Worm (Caenorhabditis elegans) whole organism, dauer: ENCODE data around the gene T18D3.9.

ENCODE experiments used
- unc-62 ChIP-seq: sonication (generic microtip); optimal IDR thresholded peaks from 2 replicates; lab custom pipeline; 2017; ENCODE audit warnings: missing biosample characterization, missing genetic modification reagents, missing genetic modification characterization

T18D3.9 gene

DNA sequence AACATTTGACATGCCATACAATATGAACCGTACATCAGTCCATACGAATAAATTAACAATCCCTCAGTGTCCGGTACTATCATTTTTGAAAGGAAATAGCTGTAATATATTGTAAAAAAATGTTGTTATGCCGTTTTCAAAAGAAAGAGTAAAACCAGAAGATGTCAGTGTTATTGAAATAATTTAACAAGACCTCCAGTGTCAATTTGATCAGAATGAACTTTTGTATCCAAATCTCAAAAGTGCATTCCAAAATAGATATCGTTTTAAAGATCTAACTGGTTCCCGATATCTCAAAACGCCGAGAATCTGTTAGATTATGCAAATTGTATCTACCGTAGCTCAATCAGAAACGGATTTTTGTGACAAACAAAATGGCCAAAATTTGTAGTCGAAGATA lies 7.3 kb upstream of the T18D3.9 start, which contains the start of gene odr-7:
Gene odr-7 (minus strand): TSS at position 101 of the 400 bp plus-strand sequence.
- no peak for TF ChIP-seq unc-62

DNA sequence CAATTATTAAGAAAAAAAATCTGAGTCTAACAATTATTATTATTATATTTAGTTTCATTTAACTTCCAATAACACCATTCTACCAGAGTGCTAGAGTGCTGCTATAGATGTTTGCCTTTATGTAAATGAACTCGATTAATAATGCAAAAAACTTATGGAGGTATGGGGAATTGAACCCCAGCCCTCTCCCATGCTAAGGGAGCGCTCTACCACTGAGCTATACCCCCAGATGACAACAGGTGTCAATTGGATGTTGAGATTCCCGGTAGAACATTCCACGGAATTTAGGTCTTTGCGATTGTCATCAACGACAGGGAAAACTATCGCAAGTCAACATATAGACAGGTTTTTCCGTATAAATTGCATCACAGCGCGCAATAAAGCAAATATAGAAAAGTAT lies 3.8 kb upstream of the T18D3.9 start:
- no peak for TF ChIP-seq unc-62

DNA sequence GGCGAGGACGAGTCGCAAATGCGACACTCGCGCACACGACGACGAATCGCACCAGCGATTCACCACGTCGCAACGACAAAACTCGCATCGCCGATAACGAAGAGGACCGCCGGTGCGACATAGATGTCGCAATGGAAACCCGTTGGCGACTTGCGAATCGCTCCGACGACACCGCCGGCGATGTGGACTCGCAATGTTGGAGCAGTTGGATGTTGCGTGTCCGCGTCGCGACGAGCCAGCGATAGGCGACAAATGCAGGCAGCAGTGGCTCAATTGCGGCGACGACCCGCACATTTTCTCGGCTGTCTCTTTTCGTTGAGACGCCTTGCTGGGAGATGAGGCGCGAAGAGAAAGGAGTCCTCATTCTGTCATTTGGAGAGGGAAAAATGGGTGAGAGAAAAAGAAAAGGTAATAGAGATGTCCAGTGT lies 2.1 kb downstream of the T18D3.9 start:
- TF ChIP-seq unc-62, result no peak

DNA sequence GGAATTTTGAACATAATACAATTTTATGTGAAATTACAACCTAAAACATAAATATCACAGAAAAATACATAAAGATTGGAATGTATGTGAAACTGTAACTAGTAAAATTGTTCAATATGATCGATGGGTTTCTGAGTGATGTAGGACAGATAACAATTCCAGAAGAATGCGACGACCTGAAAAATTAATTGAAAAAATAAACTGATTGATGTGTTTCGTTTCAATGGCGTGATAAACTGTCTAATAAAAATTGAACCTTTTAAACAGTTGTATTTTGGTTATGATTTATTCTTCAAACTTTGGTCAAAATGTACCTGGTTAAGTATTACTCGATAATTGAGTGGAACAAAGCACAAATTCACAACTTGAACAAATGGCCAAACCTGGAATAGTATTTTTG lies 3.0 kb downstream of the T18D3.9 start:
- TF ChIP-seq unc-62, result no peak

DNA sequence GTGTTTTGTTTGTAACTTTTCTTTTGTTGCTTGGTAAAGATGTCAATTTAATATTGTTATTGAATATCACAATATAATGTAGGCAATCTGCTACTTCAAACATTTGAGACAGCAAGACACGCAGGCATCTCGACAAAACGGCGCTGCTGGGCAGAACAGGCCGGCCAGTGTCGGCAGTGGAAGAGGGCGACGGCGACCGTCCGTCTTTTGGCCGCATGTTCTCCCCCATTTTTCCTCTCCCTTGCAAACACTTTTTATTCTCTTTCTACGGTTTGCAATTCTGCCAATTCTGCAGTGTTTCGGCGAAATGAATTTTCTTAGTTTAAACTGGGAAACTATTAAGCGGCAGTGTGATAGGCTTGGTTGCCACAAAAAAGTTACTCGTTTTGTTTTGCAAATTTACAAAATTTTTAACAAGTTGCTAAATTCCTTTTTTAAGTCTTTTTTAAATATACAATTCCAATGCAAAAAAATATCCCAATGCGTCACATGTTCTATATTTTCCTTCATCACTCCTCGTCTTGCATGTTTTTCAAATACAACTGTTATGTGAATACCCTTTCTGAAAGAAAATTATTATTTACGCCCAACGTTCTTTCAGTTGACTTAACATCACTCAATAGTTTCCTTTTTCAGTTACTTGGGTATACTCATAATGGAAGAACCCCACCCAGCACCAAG lies 4.9 kb downstream of the T18D3.9 start, which contains the start of gene T18D3.6:
Gene T18D3.6 (plus strand): TSS at position 631 of the 681 bp plus-strand sequence.
- TF ChIP-seq unc-62, result no peak

DNA sequence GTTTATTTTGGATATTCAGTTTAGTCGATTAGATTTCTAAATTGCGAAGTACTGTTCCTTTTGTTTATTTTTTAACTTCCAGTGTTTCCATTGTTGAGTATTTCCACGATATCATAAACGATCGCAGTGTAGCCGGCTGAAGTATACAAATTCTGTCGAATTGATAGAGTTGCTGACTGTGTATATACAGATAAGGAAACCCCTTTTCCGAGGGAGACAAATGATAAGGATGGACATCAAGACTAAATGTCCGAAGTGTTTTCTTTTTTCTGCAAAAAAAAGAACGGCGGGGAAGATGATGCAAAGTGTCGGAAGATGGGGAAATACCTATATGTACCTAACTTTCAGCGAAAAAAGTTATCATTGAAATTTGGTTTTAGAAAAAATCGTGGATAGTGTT lies 7.7 kb downstream of the T18D3.9 start:
- TF ChIP-seq unc-62, result no peak

DNA sequence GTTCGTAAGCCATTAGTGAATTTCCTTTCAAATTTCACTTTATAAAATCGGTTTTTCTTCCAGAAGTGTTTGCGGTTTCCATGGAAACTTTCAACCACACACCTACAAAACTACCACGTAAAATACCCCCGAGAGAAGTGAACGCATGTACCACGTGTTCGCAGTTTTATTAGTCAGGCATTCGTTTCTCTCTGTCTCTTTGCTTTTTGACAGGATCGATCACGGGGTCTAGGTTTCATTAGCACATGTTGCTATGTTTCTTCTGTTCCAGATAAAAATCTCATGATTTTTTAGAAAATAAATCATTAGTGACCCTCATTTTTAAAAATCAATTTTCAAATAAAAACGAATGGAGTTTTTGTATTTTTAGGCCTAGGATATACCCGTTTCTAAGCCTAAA lies 9.8 kb downstream of the T18D3.9 start:
- no peak for TF ChIP-seq unc-62

DNA sequence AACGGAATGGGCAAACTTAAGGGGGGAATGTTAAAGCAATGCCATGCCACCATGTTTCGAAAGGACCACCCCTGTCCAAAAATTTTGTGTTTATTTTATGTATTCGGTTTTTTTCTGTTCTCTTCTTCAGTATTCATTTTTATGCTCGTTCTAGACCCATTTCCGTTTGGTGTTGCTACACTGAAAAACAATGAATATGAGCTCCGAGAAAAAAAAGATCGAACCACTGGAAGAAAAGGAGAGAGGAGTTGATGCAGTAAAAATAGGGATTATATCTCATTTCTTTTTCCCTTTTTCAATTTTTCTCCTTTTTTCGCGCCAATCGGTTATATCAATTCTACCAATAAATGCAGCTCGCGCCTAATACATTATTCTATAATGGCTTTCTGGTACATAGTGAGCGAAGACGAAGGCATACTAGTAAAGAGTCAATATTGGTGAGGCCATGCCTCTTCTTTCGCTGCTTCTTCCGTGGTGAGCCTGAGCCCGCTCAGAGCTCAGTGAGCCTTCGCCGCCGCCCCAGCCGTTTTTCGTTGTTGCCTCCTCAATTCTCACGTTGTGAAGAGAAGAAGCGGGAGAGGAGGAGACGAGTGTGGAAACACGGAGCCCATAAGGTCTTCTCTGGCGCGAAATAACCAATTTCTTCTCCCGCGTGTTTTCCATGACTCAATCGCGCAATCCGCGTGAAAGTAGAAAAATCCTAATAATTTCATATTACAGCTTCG lies 14.1 kb downstream of the T18D3.9 start:
- TF ChIP-seq unc-62, result no peak

DNA sequence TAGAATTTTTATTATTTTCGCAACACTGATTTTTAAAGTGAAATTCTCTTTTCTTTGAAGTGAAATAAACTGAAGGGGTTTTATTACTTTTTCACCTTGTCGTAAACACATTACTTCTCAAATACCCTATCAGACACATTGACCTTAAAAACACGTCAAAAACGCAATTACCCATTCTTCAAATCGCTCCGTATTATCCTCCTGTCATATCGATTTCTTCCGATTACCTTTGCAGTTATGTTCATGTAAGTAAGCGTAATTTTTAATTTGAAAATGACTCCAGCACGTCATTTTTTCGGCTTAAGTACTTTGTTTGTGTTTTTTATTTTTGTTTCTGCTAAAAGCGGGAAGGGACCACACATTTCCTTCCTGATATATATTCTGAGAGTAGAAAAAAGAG lies 16.0 kb downstream of the T18D3.9 start:
- TF ChIP-seq unc-62, result no peak

DNA sequence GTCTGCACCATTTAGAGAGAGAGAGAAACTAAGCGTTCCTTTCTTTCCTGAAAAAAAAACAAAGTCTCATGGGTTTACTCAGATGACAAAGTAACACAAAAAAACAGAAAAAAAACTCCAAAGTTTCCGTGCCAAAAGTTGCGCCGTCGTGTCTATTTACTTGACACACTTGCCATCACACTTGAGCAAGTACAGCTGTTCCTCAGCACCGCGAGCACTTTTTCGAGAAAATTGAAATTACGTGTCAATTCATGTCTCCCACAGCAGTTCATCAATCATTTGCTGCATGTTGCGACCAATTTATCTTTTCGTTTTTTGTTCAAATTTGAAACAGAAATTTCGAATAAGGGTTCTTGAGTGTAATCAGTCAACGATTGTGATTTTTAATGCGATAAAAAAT lies 17.8 kb downstream of the T18D3.9 start:
- no peak for TF ChIP-seq unc-62

DNA sequence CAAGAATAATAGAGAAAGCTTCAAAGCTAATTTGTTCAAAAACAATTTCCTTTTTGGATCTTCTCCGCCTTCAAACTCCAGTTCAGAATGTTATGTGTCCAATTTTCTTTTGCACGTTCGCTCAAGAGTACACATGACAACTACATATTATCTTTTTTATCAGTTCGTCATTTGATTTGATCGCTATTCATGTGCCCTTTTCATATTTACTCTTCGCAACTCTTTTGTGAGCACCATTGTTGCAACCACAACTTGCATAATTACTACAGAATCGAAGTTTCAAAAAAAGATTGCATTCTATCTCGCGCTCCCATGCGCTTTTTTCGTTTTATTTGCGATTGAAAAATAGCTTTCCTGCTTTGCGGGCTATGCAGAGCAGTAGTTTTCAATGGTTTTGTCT lies 19.0 kb downstream of the T18D3.9 start:
- no peak for TF ChIP-seq unc-62

DNA sequence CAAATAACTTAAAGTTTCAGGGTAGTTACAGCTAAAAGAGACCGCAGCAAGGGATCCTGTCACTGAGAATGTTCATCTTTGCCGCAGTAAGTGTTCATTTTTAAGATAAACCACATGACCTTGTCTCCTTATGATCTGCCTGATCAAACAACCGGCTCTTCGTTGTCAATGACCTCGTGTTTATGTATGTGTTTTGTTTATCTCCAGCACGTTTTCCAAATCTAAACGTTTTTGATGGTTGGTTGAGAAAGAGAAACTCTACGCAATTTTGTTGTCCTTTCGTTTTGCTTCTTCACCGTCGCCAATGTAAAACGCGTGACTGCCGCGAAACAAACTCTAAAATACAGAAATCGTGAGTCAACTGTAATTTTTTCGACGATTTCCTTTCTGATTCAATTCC lies 20.2 kb downstream of the T18D3.9 start, which contains the start of gene tsct-1:
Gene tsct-1 (plus strand): TSS at position 12 of the 400 bp plus-strand sequence.
- TF ChIP-seq unc-62, result no peak

DNA sequence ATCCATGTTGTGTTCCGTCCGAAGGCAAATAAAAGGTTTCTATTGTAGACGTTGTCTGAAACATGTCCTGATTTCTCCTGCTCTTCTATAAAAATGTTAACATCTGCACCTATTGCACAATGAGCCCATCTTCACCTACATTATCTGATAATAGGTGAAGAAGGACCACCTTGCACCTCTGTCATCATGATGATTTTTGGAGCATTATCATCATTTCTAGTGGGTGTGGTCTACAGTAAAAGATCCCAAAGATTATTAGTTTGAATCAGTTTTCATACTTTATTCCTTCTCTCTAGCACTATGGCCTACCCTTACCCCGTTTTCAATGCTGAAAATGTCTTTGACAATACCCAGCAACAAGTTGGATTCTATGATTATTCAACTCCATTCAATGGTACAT lies 23.9 kb downstream of the T18D3.9 start, which contains the start of gene med-1:
Gene med-1 (plus strand): TSS at position 301 of the 400 bp plus-strand sequence.
- no peak for TF ChIP-seq unc-62

DNA sequence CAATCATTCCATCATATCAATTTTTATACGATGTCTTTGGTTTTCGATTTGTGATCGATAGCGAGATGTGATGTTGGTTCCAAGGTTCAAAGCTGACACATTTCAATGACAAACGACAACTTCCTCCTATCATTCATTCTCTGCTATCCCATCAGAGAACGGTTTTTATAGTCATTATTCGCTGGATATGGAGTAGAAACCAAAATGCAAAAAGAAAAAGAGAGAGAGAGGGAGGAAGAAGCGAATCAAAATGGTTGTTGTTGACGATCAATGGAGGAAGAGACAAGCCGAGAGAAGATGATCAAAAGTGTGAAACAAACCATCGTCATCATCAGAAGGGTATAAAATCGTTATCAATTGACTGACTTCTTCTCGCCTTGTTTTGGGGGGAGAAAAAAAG lies 28.8 kb downstream of the T18D3.9 start, which contains the start of gene T24D3.2:
Gene T24D3.2 (plus strand): TSS at position 304 of the 400 bp plus-strand sequence.
- TF ChIP-seq unc-62, result no peak

DNA sequence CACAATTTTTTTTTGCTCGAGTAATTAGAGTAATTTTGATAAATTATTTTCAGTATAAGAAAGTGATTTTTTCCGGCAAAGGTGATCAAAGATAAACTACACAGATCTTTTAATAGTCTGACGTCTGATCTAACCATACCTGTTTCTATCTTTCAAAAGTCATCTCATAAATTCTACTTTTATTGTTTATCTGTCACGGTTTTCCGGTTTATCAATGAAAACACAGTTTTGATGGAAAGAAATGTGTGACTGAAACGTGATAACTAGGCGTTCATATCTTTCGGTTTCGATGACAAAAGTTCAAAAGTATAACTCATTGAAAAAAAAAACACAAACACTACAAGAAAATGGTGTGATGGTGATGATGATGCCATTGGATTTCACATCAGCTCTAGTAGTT lies 31.7 kb downstream of the T18D3.9 start:
- no peak for TF ChIP-seq unc-62

DNA sequence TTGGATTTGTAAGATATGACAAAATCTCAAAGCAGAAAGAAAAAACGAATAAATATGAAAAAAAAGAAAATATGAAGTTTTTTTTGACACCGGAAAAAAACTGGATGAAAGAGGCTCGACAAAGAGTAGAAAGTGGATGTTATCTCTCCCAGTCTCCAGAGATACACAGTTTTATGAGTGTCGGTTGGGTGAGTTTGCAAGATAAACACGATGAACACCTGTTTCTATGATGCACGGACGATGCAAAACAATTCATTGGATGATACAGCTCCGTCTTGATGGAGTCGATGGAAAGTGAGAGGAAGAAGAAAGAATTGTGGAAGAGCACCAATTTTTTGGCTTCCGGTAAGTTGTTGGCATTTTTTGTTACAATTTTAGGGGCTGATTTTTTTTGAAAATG lies 38.4 kb downstream of the T18D3.9 start:
- no peak for TF ChIP-seq unc-62

DNA sequence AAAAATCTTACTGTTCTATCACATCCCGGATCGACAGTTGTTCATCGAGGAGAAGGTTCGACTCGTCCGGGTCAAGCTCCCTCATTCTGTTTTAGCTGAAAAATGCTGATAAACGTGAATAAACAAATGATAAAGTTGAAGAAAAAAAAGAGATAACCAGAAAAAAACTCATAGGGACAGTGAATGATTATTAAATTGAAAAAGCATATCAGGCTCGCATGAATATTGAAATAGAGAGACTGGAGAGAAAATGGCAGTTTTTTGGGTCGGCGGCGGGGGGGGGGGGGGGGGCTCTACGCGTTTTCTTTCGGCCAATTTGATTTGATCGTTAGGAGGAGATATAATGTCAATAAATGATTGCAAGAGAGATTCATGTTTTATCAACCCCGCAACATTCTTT lies 40.3 kb downstream of the T18D3.9 start, which contains the start of gene lin-2:
Gene lin-2 (minus strand): TSS at position 101 of the 400 bp plus-strand sequence.
- TF ChIP-seq unc-62, result no peak

DNA sequence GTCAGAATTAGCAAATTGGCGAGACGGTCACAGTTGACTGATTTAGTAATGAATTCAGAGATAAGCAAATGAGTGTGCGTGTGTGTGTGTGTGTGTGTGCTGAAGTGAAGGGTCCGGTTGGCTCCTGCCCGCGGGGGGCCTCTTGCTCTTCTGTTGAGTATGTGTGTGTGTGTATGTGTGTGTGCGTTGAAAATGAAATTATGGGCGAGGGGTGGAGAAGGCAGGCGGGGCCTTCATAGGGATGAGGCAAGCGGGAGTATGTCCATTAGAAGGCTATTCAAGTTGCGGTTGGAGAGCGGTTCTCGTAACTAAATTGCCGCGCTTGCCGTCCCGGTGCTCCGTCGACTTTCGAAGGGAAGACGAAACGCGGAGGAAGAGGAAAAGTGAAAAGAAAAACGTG lies 47.0 kb downstream of the T18D3.9 start:
- TF ChIP-seq unc-62, result no peak
